Worm (Caenorhabditis elegans) whole organism, early embryonic: ENCODE data around the gene T15B7.1.

Experiments used
- B0310.2 ChIP-seq: sonication (generic microtip); optimal IDR thresholded peaks from 2 replicates; lab custom pipeline; 2016; ENCODE audit warnings: mild to moderate bottlenecking, missing genetic modification characterization, missing compliant biosample characterization
- F13C5.2 ChIP-seq: sonication (generic microtip); optimal IDR thresholded peaks from 2 replicates; lab custom pipeline; 2017; ENCODE audit warnings: mild to moderate bottlenecking, missing genetic modification characterization, inconsistent platforms, missing compliant biosample characterization
- aly-1 ChIP-seq: sonication (generic microtip); optimal IDR thresholded peaks from 2 replicates; lab custom pipeline; 2016; ENCODE audit warnings: missing genetic modification characterization, missing compliant biosample characterization
- ama-1 ChIP-seq: fragments of 150-350 bp; optimal IDR thresholded peaks from 2 replicates; lab custom pipeline; 2014
- ceh-13 ChIP-seq: fragments of 200-800 bp; sonication (Bioruptor generic); optimal IDR thresholded peaks from 2 replicates; lab custom pipeline; 2018; ENCODE audit warnings: mild to moderate bottlenecking, missing genetic modification characterization, missing compliant biosample characterization
- ceh-36 ChIP-seq: sonication (generic microtip); optimal IDR thresholded peaks from 2 replicates; lab custom pipeline; 2016; ENCODE audit warnings: missing genetic modification characterization, inconsistent platforms, missing compliant biosample characterization
- ets-7 ChIP-seq: sonication (generic microtip); optimal IDR thresholded peaks from 2 replicates; lab custom pipeline; 2016; ENCODE audit warnings: missing genotype, missing genetic modification characterization, missing compliant biosample characterization
- hmbx-1 ChIP-seq: sonication (generic microtip); optimal IDR thresholded peaks from 2 replicates; lab custom pipeline; 2016; ENCODE audit warnings: mild to moderate bottlenecking, missing genetic modification characterization, missing compliant biosample characterization
- hmg-4 ChIP-seq: fragments of 200-800 bp; sonication (Bioruptor generic); optimal IDR thresholded peaks from 2 replicates; lab custom pipeline; 2018; ENCODE audit warnings: mild to moderate bottlenecking, missing genetic modification characterization, missing compliant biosample characterization
- hnd-1 ChIP-seq: sonication (generic microtip); optimal IDR thresholded peaks from 2 replicates; lab custom pipeline; 2016; ENCODE audit warnings: missing genetic modification characterization, missing compliant biosample characterization
- pes-1 ChIP-seq: fragments of 200-800 bp; sonication (Bioruptor generic); IDR thresholded peaks from 2 replicates; pipeline ENCODE4 v1.3.6; 2022; ENCODE audit warnings: missing genetic modification reagents, missing genetic modification characterization, missing compliant biosample characterization
- scrt-1 ChIP-seq: fragments of 200-800 bp; sonication (Bioruptor generic); IDR thresholded peaks from 2 replicates; pipeline ENCODE4 v1.3.6; 2022; ENCODE audit warnings: missing genetic modification characterization, missing compliant biosample characterization
- sea-1 ChIP-seq: fragments of 200-800 bp; sonication (Bioruptor generic); conservative IDR thresholded peaks from 2 replicates; pipeline ENCODE4 v1.3.6; 2022; ENCODE audit warnings: missing genetic modification characterization, missing compliant biosample characterization
- tbx-11 ChIP-seq: fragments of 200-800 bp; sonication (Bioruptor generic); IDR thresholded peaks from 2 replicates; pipeline ENCODE4 v1.3.6; 2022; ENCODE audit warnings: missing genetic modification characterization, missing compliant biosample characterization
- tbx-37 ChIP-seq: fragments of 200-800 bp; sonication (Bioruptor generic); conservative IDR thresholded peaks from 2 replicates; pipeline ENCODE4 v1.3.6; 2022; ENCODE audit warnings: missing genetic modification reagents, missing genetic modification characterization, missing compliant biosample characterization
- tra-4 ChIP-seq: sonication (generic microtip); optimal IDR thresholded peaks from 2 replicates; lab custom pipeline; 2017; ENCODE audit warnings: missing genetic modification characterization, missing compliant biosample characterization

Gene T15B7.1

DNA sequence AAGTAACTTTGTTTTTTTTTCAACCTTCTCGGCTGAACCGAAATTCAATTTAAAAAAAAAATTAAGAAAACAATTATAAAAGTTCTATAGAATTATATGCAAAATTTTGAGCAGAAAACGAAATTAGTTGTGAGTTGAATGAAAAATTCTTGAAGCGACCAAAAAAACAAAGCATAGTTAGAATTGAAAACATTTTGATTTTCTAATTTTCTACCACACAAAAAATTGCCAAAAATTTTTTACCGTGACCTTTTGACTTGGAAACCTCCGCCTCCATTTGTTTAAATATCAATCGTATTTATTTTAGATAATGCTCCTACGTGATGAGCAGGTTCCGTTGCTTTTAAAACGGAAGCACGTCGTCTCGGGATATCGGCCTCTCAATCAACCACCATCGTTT lies 52.2 kb downstream of the T15B7.1 start, which contains the start of gene K11C4.2:
Gene K11C4.2 (plus strand): TSS at position 301 of the 400 bp plus-strand sequence.
- TF ChIP-seq hnd-1 (tag; lab: Kevin White, UChicago) (no peak), ama-1 (no peak), ceh-13 (GFP tag; lab: Kevin White, UChicago) (no peak), ets-7 (no peak), F13C5.2 (no peak), ceh-36 (tag; lab: Kevin White, UChicago) (no peak), hmg-4 (GFP tag; lab: Kevin White, UChicago) (no peak), pes-1 (GFP tag; lab: Robert Waterston, UW) (no peak), sea-1 (no peak), scrt-1 (GFP tag; lab: Robert Waterston, UW) (no peak), tbx-37 (GFP tag; lab: Robert Waterston, UW) (no peak), tra-4 (tag; lab: Kevin White, UChicago) (no peak), hmbx-1 (tag; lab: Kevin White, UChicago) (no peak), tbx-11 (no peak), B0310.2 (tag; lab: Kevin White, UChicago) (no peak), aly-1 (tag; lab: Kevin White, UChicago) (no peak)
